Worm (Caenorhabditis elegans): ENCODE results near the gene ptp-8.

DNA sequence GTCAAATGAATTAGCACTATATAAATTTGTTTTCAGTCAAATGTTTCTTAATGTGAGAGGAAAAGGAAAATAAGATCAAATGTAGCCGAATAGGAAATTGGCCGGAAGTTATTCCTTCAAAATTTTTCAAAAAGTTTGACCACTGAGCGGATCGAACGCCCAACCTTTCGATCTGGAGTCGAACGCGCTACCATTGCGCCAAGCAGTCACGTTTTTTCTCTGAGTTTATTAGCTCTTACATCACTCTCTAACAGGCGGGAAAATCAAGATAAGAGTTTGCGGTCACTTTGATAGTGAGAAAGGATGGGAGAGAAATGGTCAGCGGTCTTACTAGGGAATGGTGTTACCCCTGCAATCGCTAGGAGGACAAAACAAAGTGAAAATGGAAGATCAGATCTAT is 37.8 kb upstream of the ptp-8 start:
- TF ChIP-seq blmp-1 (tag; optimal IDR thresholded peaks at IDR 0.05) (no peak), nhr-237 (tag; optimal IDR thresholded peaks at IDR 0.05) (no peak), nhr-76 (tag; optimal IDR thresholded peaks at IDR 0.05) (no peak), nhr-12 (tag; optimal IDR thresholded peaks at IDR 0.05) (no peak), unc-62 (GFP tag; optimal IDR thresholded peaks at IDR 0.05) (no peak), ces-1 (GFP tag; optimal IDR thresholded peaks at IDR 0.05) (no peak), ceh-43 (GFP tag; optimal IDR thresholded peaks at IDR 0.05) (no peak), drap-1 (GFP tag; optimal IDR thresholded peaks at IDR 0.05) (no peak)

Measured in whole organism, mixed stage, embryonic.